Worm (Caenorhabditis elegans): ENCODE measurements around the gene ZK546.5.

Gene ZK546.5

ce11 chrII:4905331-4905730 is 30.3 kb upstream of the ZK546.5 start:
- no peak for TF ChIP-seq ceh-62 (tag; optimal IDR thresholded peaks at IDR 0.05)
- 0 out of 2 replicates have a peak, but pooled peaks have one; percentile 36 for TF ChIP-seq snpc-1.2 (GFP tag; IDR thresholded peaks at IDR 0.05)
- TF ChIP-seq nhr-41 (GFP tag; IDR thresholded peaks at IDR 0.05) = no peak

ce11 chrII:4905883-4906282 is 29.7 kb upstream of the ZK546.5 start:
- TF ChIP-seq ceh-20 (GFP tag; IDR thresholded peaks at IDR 0.05) = no peak
- TF ChIP-seq R02D3.7 (tag; optimal IDR thresholded peaks at IDR 0.05) = no peak
- TF ChIP-seq unc-130 (GFP tag; optimal IDR thresholded peaks at IDR 0.05) = no peak
- TF ChIP-seq nhr-10 (tag; optimal IDR thresholded peaks at IDR 0.05) = no peak
- 0 out of 2 replicates have a peak, but pooled peaks have one; percentile 13 for TF ChIP-seq Y75B8A.6 (GFP tag; IDR thresholded peaks at IDR 0.05)

ce11 chrII:4908160-4908559 is 27.5 kb upstream of the ZK546.5 start:
- TF ChIP-seq ceh-44 (GFP tag; IDR thresholded peaks at IDR 0.05) (no peak), lin-1 (GFP tag; IDR thresholded peaks at IDR 0.05) (no peak), mxl-2 (GFP tag; conservative IDR thresholded peaks at IDR 0.05) (no peak), attf-4 (tag; optimal IDR thresholded peaks at IDR 0.05) (no peak), D1046.2 (GFP tag; IDR thresholded peaks at IDR 0.05) (no peak), ceh-28 (tag; optimal IDR thresholded peaks at IDR 0.05) (no peak), zip-11 (GFP tag; IDR thresholded peaks at IDR 0.05) (no peak), lsy-2 (tag; optimal IDR thresholded peaks at IDR 0.05) (peak in 1 of 2 experiments; percentile 16), spr-1 (tag; optimal IDR thresholded peaks at IDR 0.05) (no peak), hmg-1.1 (GFP tag; IDR thresholded peaks at IDR 0.05) (no peak), mdl-1 (tag; optimal IDR thresholded peaks at IDR 0.05) (peak in 1 of 2 experiments; percentile 22), spr-3 (GFP tag; optimal IDR thresholded peaks at IDR 0.05) (no peak), ceh-32 (tag; optimal IDR thresholded peaks at IDR 0.05; ENCODE audit: poor library complexity) (no peak), Y105C5A.15 (GFP tag; IDR thresholded peaks at IDR 0.05) (no peak), nhr-48 (tag; optimal IDR thresholded peaks at IDR 0.05) (no peak), Y75B8A.6 (GFP tag; IDR thresholded peaks at IDR 0.05) (no peak), daf-16 (GFP tag; optimal IDR thresholded peaks at IDR 0.05) (no peak), daf-16 (tag; optimal IDR thresholded peaks at IDR 0.05) (no peak), unc-130 (GFP tag; optimal IDR thresholded peaks at IDR 0.05) (no peak), daf-12 (tag; optimal IDR thresholded peaks at IDR 0.05) (no peak), ctbp-1 (GFP tag; IDR thresholded peaks at IDR 0.05) (0 out of 2 replicates have a peak, but pooled peaks have one; percentile 48), php-3 (GFP tag; IDR thresholded peaks at IDR 0.05) (no peak), nhr-77 (tag; optimal IDR thresholded peaks at IDR 0.05) (no peak), ZK546.5 (tag; optimal IDR thresholded peaks at IDR 0.05) (no peak), rbr-2 (tag; optimal IDR thresholded peaks at IDR 0.05) (no peak), lir-3 (tag; optimal IDR thresholded peaks at IDR 0.05) (no peak), nhr-111 (GFP tag; optimal IDR thresholded peaks at IDR 0.05) (no peak), saeg-2 (GFP tag; IDR thresholded peaks at IDR 0.05) (no peak), hlh-30 (tag; optimal IDR thresholded peaks at IDR 0.05; ENCODE audit: insufficient read depth) (peak; percentile 68), lin-38 (GFP tag; IDR thresholded peaks at IDR 0.05) (no peak), pqm-1 (tag; optimal IDR thresholded peaks at IDR 0.05) (no peak), mxl-3 (GFP tag; optimal IDR thresholded peaks at IDR 0.05) (peak; percentile 24), tra-1 (GFP tag; IDR thresholded peaks at IDR 0.05) (no peak), ceh-82 (tag; optimal IDR thresholded peaks at IDR 0.05) (no peak), cey-2 (tag; optimal IDR thresholded peaks at IDR 0.05; ENCODE audit: borderline replicate concordance, insufficient read depth) (no peak), F26F4.8 (GFP tag; conservative IDR thresholded peaks at IDR 0.05) (no peak), F44E2.7 (GFP tag; IDR thresholded peaks at IDR 0.05) (no peak), zfp-2 (tag; optimal IDR thresholded peaks at IDR 0.05) (no peak), lim-7 (GFP tag; IDR thresholded peaks at IDR 0.05) (no peak), ZK337.2 (GFP tag; IDR thresholded peaks at IDR 0.05) (no peak), dve-1 (tag; optimal IDR thresholded peaks at IDR 0.05; ENCODE audit: insufficient read depth) (no peak), snpc-4 (tag; optimal IDR thresholded peaks at IDR 0.05) (no peak)

Data from whole organism, L4 larva.